Fruit fly (Drosophila melanogaster) whole organism, embryonic: ENCODE data around the gene CG12224.

Experiments used
- BEAF-32 ChIP-seq: fragments of 200-800 bp; sonication (Bioruptor generic); optimal IDR thresholded peaks from 3 replicates; lab custom pipeline; 2017; ENCODE audit warnings: missing biosample characterization, missing genetic modification characterization, mild to moderate bottlenecking, moderate library complexity, missing genetic modification reagents
- CG10979 ChIP-seq: fragments of 200-800 bp; sonication (Bioruptor generic); optimal IDR thresholded peaks from 2 replicates; lab custom pipeline; 2018; ENCODE audit warnings: missing biosample characterization, mild to moderate bottlenecking, missing genetic modification characterization, moderate library complexity
- CG11504 ChIP-seq: fragments of 200-800 bp; sonication (Bioruptor generic); optimal IDR thresholded peaks from 3 replicates; lab custom pipeline; 2019; ENCODE audit warnings: missing biosample characterization, mild to moderate bottlenecking, missing genetic modification characterization, moderate library complexity
- CG12236 ChIP-seq: fragments of 200-800 bp; sonication (Bioruptor generic); optimal IDR thresholded peaks from 2 replicates; lab custom pipeline; 2016; ENCODE audit warnings: missing biosample characterization, missing genetic modification characterization
- CG12391 ChIP-seq: fragments of 200-800 bp; sonication (Bioruptor generic); optimal IDR thresholded peaks from 3 replicates; lab custom pipeline; 2018; ENCODE audit warnings: missing biosample characterization, mild to moderate bottlenecking, missing genetic modification characterization, moderate library complexity
- CG12659 ChIP-seq: fragments of 200-800 bp; sonication (Bioruptor generic); optimal IDR thresholded peaks from 3 replicates; lab custom pipeline; 2017; ENCODE audit warnings: mild to moderate bottlenecking, missing biosample characterization, missing genetic modification reagents, missing genetic modification characterization
- CG1529 ChIP-seq: fragments of 200-800 bp; sonication (Bioruptor generic); optimal IDR thresholded peaks from 3 replicates; lab custom pipeline; 2018; ENCODE audit warnings: missing biosample characterization, missing genetic modification characterization
- CG15514 ChIP-seq: fragments of 200-800 bp; sonication (Bioruptor generic); optimal IDR thresholded peaks from 3 replicates; lab custom pipeline; 2017; ENCODE audit warnings: missing biosample characterization, missing genetic modification characterization, mild to moderate bottlenecking, moderate library complexity, missing genetic modification reagents
- CG1647 ChIP-seq: fragments of 200-800 bp; sonication (Bioruptor generic); optimal IDR thresholded peaks from 3 replicates; lab custom pipeline; 2016; ENCODE audit warnings: missing biosample characterization, missing genetic modification characterization
- CG17829 ChIP-seq: fragments of 200-800 bp; optimal IDR thresholded peaks from 2 replicates; lab custom pipeline; 2019; ENCODE audit warnings: missing biosample characterization, mild to moderate bottlenecking, missing genetic modification characterization, moderate library complexity
- CG18764 ChIP-seq: fragments of 200-800 bp; sonication (Bioruptor generic); optimal IDR thresholded peaks from 3 replicates; lab custom pipeline; 2016; ENCODE audit warnings: missing biosample characterization, missing genetic modification characterization
- CG3281 ChIP-seq: fragments of 200-800 bp; sonication (Bioruptor generic); optimal IDR thresholded peaks from 3 replicates; lab custom pipeline; 2017; ENCODE audit warnings: missing biosample characterization, mild to moderate bottlenecking, missing genetic modification characterization
- CG43689 ChIP-seq: fragments of 200-800 bp; sonication (Bioruptor generic); IDR thresholded peaks from 2 replicates; pipeline ENCODE4 v1.3.6; 2022; ENCODE audit warnings: missing biosample characterization, missing genetic modification characterization
- CG6791 ChIP-seq: fragments of 200-800 bp; sonication (Bioruptor generic); IDR thresholded peaks from 3 replicates; pipeline ENCODE4 v1.3.6; 2022; ENCODE audit warnings: missing biosample characterization, missing genetic modification characterization; ENCODE audit not compliant: partially characterized antibody
- CG8290 ChIP-seq, 3 experiments: fragments of 200-800 bp; sonication (Bioruptor generic); optimal IDR thresholded peaks; 2 replicates each; lab custom pipeline; 2016 to 2019; ENCODE audit warnings: missing biosample characterization in 3 of 3, missing genetic modification characterization in 3 of 3, mild to moderate bottlenecking in 2 of 3, moderate library complexity in 1 of 3
- CG8359 ChIP-seq: fragments of 200-800 bp; sonication (Bioruptor generic); optimal IDR thresholded peaks from 2 replicates; lab custom pipeline; 2017; ENCODE audit warnings: missing biosample characterization, mild to moderate bottlenecking, missing genetic modification characterization, borderline replicate concordance
- CG8765 ChIP-seq: fragments of 200-800 bp; sonication (Bioruptor generic); IDR thresholded peaks from 2 replicates; pipeline ENCODE4 v1.3.6; 2022; ENCODE audit warnings: missing biosample characterization, missing genetic modification characterization
- CG8924 ChIP-seq: fragments of 200-800 bp; optimal IDR thresholded peaks from 3 replicates; lab custom pipeline; 2019; ENCODE audit warnings: missing biosample characterization, mild to moderate bottlenecking, missing genetic modification characterization, moderate library complexity
- CG8944 ChIP-seq: fragments of 200-800 bp; sonication (Bioruptor generic); optimal IDR thresholded peaks from 3 replicates; lab custom pipeline; 2016; ENCODE audit warnings: missing biosample characterization, missing genetic modification characterization
- CG9437 ChIP-seq: fragments of 200-800 bp; sonication (Bioruptor generic); optimal IDR thresholded peaks from 2 replicates; lab custom pipeline; 2018; ENCODE audit warnings: missing biosample characterization, mild to moderate bottlenecking, missing genetic modification characterization
- CG9609 ChIP-seq: fragments of 200-800 bp; sonication (Bioruptor generic); optimal IDR thresholded peaks from 3 replicates; lab custom pipeline; 2016; ENCODE audit warnings: missing biosample characterization, missing genetic modification characterization
- CHES-1-like ChIP-seq: fragments of 200-800 bp; sonication (Bioruptor generic); optimal IDR thresholded peaks from 2 replicates; lab custom pipeline; 2016; ENCODE audit warnings: missing biosample characterization, missing genetic modification characterization
- Deaf1 ChIP-seq: fragments of 200-800 bp; optimal IDR thresholded peaks from 3 replicates; lab custom pipeline; 2019; ENCODE audit warnings: missing biosample characterization, mild to moderate bottlenecking, missing genetic modification characterization, moderate library complexity
- Dip3 ChIP-seq: fragments of 200-800 bp; sonication (Bioruptor generic); optimal IDR thresholded peaks from 3 replicates; lab custom pipeline; 2016; ENCODE audit warnings: missing biosample characterization, missing genetic modification characterization
- Doc3 ChIP-seq: fragments of 200-800 bp; sonication (Bioruptor generic); IDR thresholded peaks from 3 replicates; pipeline ENCODE4 v1.3.6; 2022; ENCODE audit warnings: missing biosample characterization, missing genetic modification characterization; ENCODE audit not compliant: partially characterized antibody
- E2f2 ChIP-seq: fragments of 200-800 bp; sonication (Bioruptor generic); IDR thresholded peaks from 2 replicates; pipeline ENCODE4 v1.3.6; 2022; ENCODE audit warnings: missing biosample characterization, missing genetic modification characterization
- HmgZ ChIP-seq: fragments of 200-800 bp; sonication (Bioruptor generic); optimal IDR thresholded peaks from 2 replicates; lab custom pipeline; 2018; ENCODE audit warnings: missing biosample characterization, mild to moderate bottlenecking, missing genetic modification characterization
- Meics ChIP-seq: fragments of 200-800 bp; sonication (Bioruptor generic); optimal IDR thresholded peaks from 2 replicates; lab custom pipeline; 2017; ENCODE audit warnings: missing biosample characterization, mild to moderate bottlenecking, missing genetic modification characterization
- Sin3A ChIP-seq: fragments of >200 bp; optimal IDR thresholded peaks from 2 replicates; lab custom pipeline; 2018
- Spps ChIP-seq: fragments of 200-800 bp; sonication (Bioruptor generic); optimal IDR thresholded peaks from 2 replicates; lab custom pipeline; 2018; ENCODE audit warnings: missing biosample characterization, mild to moderate bottlenecking, missing genetic modification characterization
- TFAM ChIP-seq: fragments of 200-800 bp; sonication (Bioruptor generic); optimal IDR thresholded peaks from 2 replicates; lab custom pipeline; 2017; ENCODE audit warnings: missing biosample characterization, missing genetic modification characterization, inconsistent platforms
- Usf ChIP-seq: fragments of 200-800 bp; sonication (Bioruptor generic); optimal IDR thresholded peaks from 2 replicates; lab custom pipeline; 2017; ENCODE audit warnings: missing genotype, missing biosample characterization, missing genetic modification characterization
- al ChIP-seq: fragments of 200-800 bp; sonication (Bioruptor generic); IDR thresholded peaks from 2 replicates; pipeline ENCODE4 v1.3.6; 2022; ENCODE audit warnings: missing biosample characterization, missing genetic modification characterization
- ato ChIP-seq: fragments of 200-800 bp; sonication (Bioruptor generic); IDR thresholded peaks from 2 replicates; pipeline ENCODE4 v1.3.6; 2022; ENCODE audit warnings: missing biosample characterization, missing genetic modification characterization; ENCODE audit not compliant: partially characterized antibody
- crol ChIP-seq: fragments of 200-800 bp; sonication (Bioruptor generic); IDR thresholded peaks from 2 replicates; pipeline ENCODE4 v1.3.6; 2022; ENCODE audit warnings: missing biosample characterization, missing genetic modification characterization
- eve ChIP-seq, 2 experiments: fragments of >200 bp; optimal IDR thresholded peaks; 2 replicates each; lab custom pipeline; 2017; ENCODE audit warnings: missing biosample characterization in 2 of 2, missing genetic modification characterization in 2 of 2
- gfzf ChIP-seq: fragments of 200-800 bp; sonication (Bioruptor generic); optimal IDR thresholded peaks from 2 replicates; lab custom pipeline; 2016; ENCODE audit warnings: missing biosample characterization, mild to moderate bottlenecking, missing genetic modification characterization, moderate library complexity
- ham ChIP-seq: fragments of 200-800 bp; sonication (Bioruptor generic); IDR thresholded peaks from 2 replicates; pipeline ENCODE4 v1.3.6; 2022; ENCODE audit warnings: missing biosample characterization, missing genetic modification characterization
- ind ChIP-seq: fragments of 200-800 bp; sonication (Bioruptor generic); optimal IDR thresholded peaks from 3 replicates; lab custom pipeline; 2016; ENCODE audit warnings: missing biosample characterization, missing genetic modification characterization
- lilli ChIP-seq: fragments of 200-800 bp; sonication (Bioruptor generic); optimal IDR thresholded peaks from 3 replicates; lab custom pipeline; 2016; ENCODE audit warnings: missing biosample characterization, missing genetic modification characterization
- mam ChIP-seq: fragments of 200-800 bp; sonication (Bioruptor generic); optimal IDR thresholded peaks from 3 replicates; lab custom pipeline; 2016; ENCODE audit warnings: missing biosample characterization, missing genetic modification characterization
- nmo ChIP-seq: fragments of 200-800 bp; sonication (Bioruptor generic); optimal IDR thresholded peaks from 2 replicates; lab custom pipeline; 2018; ENCODE audit warnings: missing biosample characterization, mild to moderate bottlenecking, missing genetic modification characterization, moderate library complexity
- oc ChIP-seq: fragments of 200-800 bp; sonication (Bioruptor generic); optimal IDR thresholded peaks from 2 replicates; lab custom pipeline; 2018; ENCODE audit warnings: missing biosample characterization, mild to moderate bottlenecking, missing genetic modification characterization, moderate library complexity
- pnt ChIP-seq: fragments of 200-800 bp; sonication (Bioruptor generic); optimal IDR thresholded peaks from 3 replicates; lab custom pipeline; 2016; ENCODE audit warnings: missing biosample characterization, missing genetic modification characterization
- pros ChIP-seq: fragments of 200-800 bp; sonication (Bioruptor generic); optimal IDR thresholded peaks from 3 replicates; lab custom pipeline; 2019; ENCODE audit warnings: missing biosample characterization, mild to moderate bottlenecking, missing genetic modification characterization, moderate library complexity
- run ChIP-seq: fragments of 200-800 bp; sonication (Bioruptor generic); optimal IDR thresholded peaks from 3 replicates; lab custom pipeline; 2018; ENCODE audit warnings: missing biosample characterization, mild to moderate bottlenecking, missing genetic modification characterization
- schlank ChIP-seq: fragments of 200-800 bp; sonication (Bioruptor generic); optimal IDR thresholded peaks from 2 replicates; lab custom pipeline; 2018; ENCODE audit warnings: missing biosample characterization, mild to moderate bottlenecking, missing genetic modification characterization
- stc ChIP-seq: fragments of 200-800 bp; sonication (Bioruptor generic); IDR thresholded peaks from 2 replicates; pipeline ENCODE4 v1.3.6; 2022; ENCODE audit warnings: missing biosample characterization, missing genetic modification characterization
- wdn ChIP-seq: fragments of 200-800 bp; sonication (Bioruptor generic); IDR thresholded peaks from 2 replicates; pipeline ENCODE4 v1.3.6; 2022; ENCODE audit warnings: missing biosample characterization, missing genetic modification characterization

The CG12224 gene

DNA sequence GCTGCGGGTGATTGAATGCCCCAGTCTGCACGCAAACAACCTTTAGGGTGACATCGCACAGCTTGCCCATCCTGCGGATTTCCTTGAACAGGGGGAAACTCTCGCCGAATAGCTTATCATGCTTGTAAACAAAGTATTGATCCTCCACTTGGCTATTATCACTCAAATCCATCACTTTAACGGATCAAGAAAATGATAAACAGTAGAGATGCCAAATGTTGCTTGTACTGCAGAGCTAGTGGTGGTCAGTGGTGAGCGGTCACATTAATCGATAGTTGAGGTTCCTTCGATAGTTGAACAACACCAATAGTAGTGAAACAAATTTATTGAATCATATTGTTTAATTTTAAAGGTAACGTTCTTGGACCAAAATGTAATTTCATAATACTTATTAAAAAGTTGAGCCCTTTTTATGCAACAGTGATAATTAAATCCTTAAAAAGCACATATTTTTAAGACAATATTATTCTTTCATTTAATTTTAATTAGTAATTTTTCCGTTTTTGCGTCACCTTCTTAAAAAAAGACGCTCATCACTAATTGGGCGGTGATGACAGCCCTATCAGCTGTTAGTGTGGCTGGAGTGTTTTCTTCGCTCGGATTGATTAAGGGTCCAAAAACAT, 28.5 kb upstream of the CG12224 start, which contains the start of the genes KLHL18 and GCC185 (continued):
- TF ChIP-seq CG12659 (GFP tag; lab: Kevin White, UChicago) (peak; percentile 68), CG18764 (GFP tag; lab: Kevin White, UChicago) (peak; percentile 69), CG8290 (GFP tag; optimal IDR thresholded peaks at IDR 0.05; lab: Kevin White, UChicago) (peak; percentile 67), CG8290 (tag; optimal IDR thresholded peaks at IDR 0.05; lab: Kevin White, UChicago) (no peak), CG1529 (GFP tag; lab: Kevin White, UChicago) (no peak), CG12236 (peak; percentile 14), CHES-1-like (peak; percentile 47), BEAF-32 (peak; percentile 93), eve (GFP tag; optimal IDR thresholded peaks at IDR 0.05; lab: Kevin White, UChicago) (no peak), oc (tag; lab: Kevin White, UChicago) (no peak), schlank (tag; lab: Kevin White, UChicago) (peak; percentile 11), Usf (GFP tag; lab: Kevin White, UChicago) (peak; percentile 59), Meics (GFP tag; lab: Kevin White, UChicago) (peak; percentile 69), pnt (peak; percentile 60), Deaf1 (no peak), CG10979 (tag; lab: Kevin White, UChicago) (peak; percentile 66), stc (GFP tag; lab: Robert Waterston, UW) (no peak), CG8765 (peak; percentile 58; the same call in 1 of the 2 replicates), CG12391 (tag; lab: Kevin White, UChicago) (peak; percentile 86), CG43689 (GFP tag; lab: Robert Waterston, UW) (no peak), Spps (tag; lab: Kevin White, UChicago) (peak; percentile 45), nmo (GFP tag; lab: Kevin White, UChicago) (peak; percentile 91), Sin3A (lab: Kevin White, UChicago) (peak; percentile 94), ind (GFP tag; lab: Kevin White, UChicago) (peak; percentile 91), al (GFP tag; lab: Robert Waterston, UW) (peak; percentile 83), CG1647 (peak; percentile 66), Dip3 (GFP tag; lab: Kevin White, UChicago) (peak; percentile 66), CG8944 (peak; percentile 60), run (tag; lab: Kevin White, UChicago) (peak; percentile 18), TFAM (GFP tag; lab: Kevin White, UChicago) (no peak), CG9609 (GFP tag; lab: Kevin White, UChicago) (peak; percentile 24), HmgZ (tag; lab: Kevin White, UChicago) (peak; percentile 65), ham (no peak), CG11504 (peak; percentile 88), wdn (GFP tag; lab: Robert Waterston, UW) (peak; percentile 48; the same call in 1 of the 2 replicates), CG8924 (tag; lab: Kevin White, UChicago) (peak; percentile 76), CG3281 (peak; percentile 47), pros (GFP tag; lab: Kevin White, UChicago) (no peak), CG9437 (GFP tag; lab: Kevin White, UChicago) (peak; percentile 23), Doc3 (peak; percentile 68; the same call in 2 of the 3 replicates), mam (GFP tag; lab: Kevin White, UChicago) (peak; percentile 85), gfzf (GFP tag; lab: Kevin White, UChicago) (peak; percentile 31), CG8359 (GFP tag; lab: Kevin White, UChicago) (no peak), crol (GFP tag; lab: Robert Waterston, UW) (no peak), CG17829 (tag; lab: Kevin White, UChicago) (peak; percentile 79), E2f2 (no peak; the same call in 1 of the 2 replicates), lilli (GFP tag; lab: Kevin White, UChicago) (peak; percentile 84), ato (GFP tag; lab: Robert Waterston, UW) (0 out of 2 replicates have a peak, but pooled peaks have one; percentile 15), CG15514 (peak; percentile 80), CG6791 (peak; percentile 74)
